Fruit fly (Drosophila melanogaster) Kc167 (cell line): ENCODE results near the gene CG4080.

Experiments used
- Sin3A ChIP-seq: fragments of >200 bp; optimal IDR thresholded peaks from 2 replicates; lab custom pipeline; 2018; ENCODE audit warnings: missing external identifiers
- h ChIP-seq: fragments of >200 bp; optimal IDR thresholded peaks from 3 replicates; lab custom pipeline; 2018; ENCODE audit warnings: missing external identifiers
- insv ChIP-seq: fragments of >200 bp; optimal IDR thresholded peaks from 3 replicates; lab custom pipeline; 2018; ENCODE audit warnings: missing external identifiers
- psq ChIP-seq: fragments of >200 bp; optimal IDR thresholded peaks from 2 replicates; lab custom pipeline; 2017; ENCODE audit warnings: missing external identifiers

dm6 chr3L:9380344-9380849 lies 18.6 kb downstream of the CG4080 start:
- no peak for TF ChIP-seq psq (lab: Kevin White, UChicago)
- TF ChIP-seq insv = no peak
- no peak for TF ChIP-seq h (lab: Kevin White, UChicago)
- TF ChIP-seq Sin3A (lab: Kevin White, UChicago) = no peak
